Worm (Caenorhabditis elegans) whole organism, mixed stage, embryonic: ENCODE measurements around the gene T28A8.3.
A peak's percentile ranks its signal among the peaks of the same experiment; 100 is the strongest.

Experiments used
- bed-3 ChIP-seq: fragments of 200-800 bp; sonication (Bioruptor generic); optimal IDR thresholded peaks from 3 replicates; lab custom pipeline; 2018; ENCODE audit warnings: mild to moderate bottlenecking, missing genetic modification characterization, moderate library complexity, missing compliant biosample characterization
- ceh-43 ChIP-seq: fragments of 200-800 bp; sonication (Bioruptor generic); optimal IDR thresholded peaks from 2 replicates; lab custom pipeline; 2018; ENCODE audit warnings: mild to moderate bottlenecking, missing genetic modification characterization, moderate library complexity, missing compliant biosample characterization
- ces-1 ChIP-seq: fragments of 150-350 bp; optimal IDR thresholded peaks from 2 replicates; lab custom pipeline; 2014; ENCODE audit warnings: missing biosample characterization, missing genetic modification reagents, missing genetic modification characterization
- mep-1 ChIP-seq: fragments of 150-350 bp; optimal IDR thresholded peaks from 2 replicates; lab custom pipeline; 2017; ENCODE audit warnings: missing biosample characterization, missing genetic modification reagents, missing genetic modification characterization, inconsistent platforms
- nhr-237 ChIP-seq: fragments of 150-350 bp; optimal IDR thresholded peaks from 2 replicates; lab custom pipeline; 2014; ENCODE audit warnings: missing biosample characterization, missing genetic modification characterization
- nhr-28 ChIP-seq: fragments of 150-350 bp; optimal IDR thresholded peaks from 2 replicates; lab custom pipeline; 2014; ENCODE audit warnings: missing biosample characterization, missing genetic modification characterization
- nhr-76 ChIP-seq: sonication (generic microtip); optimal IDR thresholded peaks from 2 replicates; lab custom pipeline; 2017; ENCODE audit warnings: missing biosample characterization, missing genetic modification characterization
- pha-4 ChIP-seq: fragments of 150-350 bp; optimal IDR thresholded peaks from 2 replicates; lab custom pipeline; 2018; ENCODE audit warnings: missing biosample characterization, missing genetic modification reagents, missing genetic modification characterization
- sem-2 ChIP-seq: fragments of 200-800 bp; sonication (Bioruptor generic); optimal IDR thresholded peaks from 2 replicates; lab custom pipeline; 2018; ENCODE audit warnings: mild to moderate bottlenecking, missing genetic modification characterization, missing compliant biosample characterization
- snpc-4 ChIP-seq: fragments of 150-350 bp; optimal IDR thresholded peaks from 2 replicates; lab custom pipeline; 2014; ENCODE audit warnings: missing biosample characterization, missing genetic modification characterization
- unc-39 ChIP-seq: fragments of 150-350 bp; optimal IDR thresholded peaks from 2 replicates; lab custom pipeline; 2014; ENCODE audit warnings: missing biosample characterization, missing genetic modification characterization
- unc-62 ChIP-seq: fragments of 150-350 bp; optimal IDR thresholded peaks from 2 replicates; lab custom pipeline; 2014; ENCODE audit warnings: missing biosample characterization, missing genetic modification reagents, missing genetic modification characterization
- ztf-11 ChIP-seq: fragments of 150-350 bp; optimal IDR thresholded peaks from 2 replicates; lab custom pipeline; 2014; ENCODE audit warnings: missing biosample characterization, missing genetic modification characterization

ce11 chrIII:13530838-13531237 is 25.0 kb downstream of the T28A8.3 start:
- no peak for TF ChIP-seq snpc-4 (tag; lab: Kevin White, UChicago)
- TF ChIP-seq unc-39 (tag; lab: Kevin White, UChicago) = no peak
- no peak for TF ChIP-seq nhr-237 (tag; lab: Kevin White, UChicago)
- no peak for TF ChIP-seq sem-2 (GFP tag; lab: Kevin White, UChicago)
- TF ChIP-seq pha-4 (tag; lab: Kevin White, UChicago) = peak; percentile 91
- no peak for TF ChIP-seq bed-3 (GFP tag; lab: Kevin White, UChicago)
- no peak for TF ChIP-seq nhr-76 (tag; lab: Kevin White, UChicago)
- TF ChIP-seq unc-62 (GFP tag; lab: Kevin White, UChicago) = no peak
- TF ChIP-seq ztf-11 (tag; lab: Kevin White, UChicago) = no peak
- TF ChIP-seq ces-1 (GFP tag; lab: Kevin White, UChicago) = no peak
- TF ChIP-seq mep-1 (tag; lab: Kevin White, UChicago) = no peak
- no peak for TF ChIP-seq nhr-28 (tag; lab: Kevin White, UChicago)
- TF ChIP-seq ceh-43 (GFP tag; lab: Kevin White, UChicago) = no peak
